Fruit fly (Drosophila melanogaster) whole organism, embryonic: ENCODE measurements around the gene xmas.
A peak's percentile ranks its signal among the peaks of the same experiment; 100 is the strongest.

ENCODE experiments used
- Abd-B ChIP-seq: fragments of 200-800 bp; sonication (Bioruptor generic); optimal IDR thresholded peaks from 2 replicates; lab custom pipeline; 2018; ENCODE audit warnings: missing biosample characterization, mild to moderate bottlenecking, missing genetic modification characterization, moderate library complexity
- Awh ChIP-seq: fragments of 200-800 bp; sonication (Bioruptor generic); IDR thresholded peaks from 2 replicates; pipeline ENCODE4, ENCODE4 v1.3.6; 2022; ENCODE audit warnings: missing biosample characterization, missing genetic modification characterization
- BEAF-32 ChIP-seq: fragments of 200-800 bp; sonication (Bioruptor generic); optimal IDR thresholded peaks from 3 replicates; lab custom pipeline; 2017; ENCODE audit warnings: missing biosample characterization, missing genetic modification characterization, mild to moderate bottlenecking, moderate library complexity, missing genetic modification reagents
- CG10959 ChIP-seq: fragments of 200-800 bp; sonication (Bioruptor generic); IDR thresholded peaks from 2 replicates; pipeline ENCODE4 v1.3.6; 2022; ENCODE audit warnings: missing biosample characterization, missing genetic modification characterization
- CG11696 ChIP-seq: fragments of 200-800 bp; sonication (Bioruptor generic); IDR thresholded peaks from 2 replicates; pipeline ENCODE4 v1.3.6; 2022; ENCODE audit warnings: missing biosample characterization, missing genetic modification characterization
- CG12299 ChIP-seq: fragments of 200-800 bp; sonication (Bioruptor generic); optimal IDR thresholded peaks from 2 replicates; lab custom pipeline; 2018; ENCODE audit warnings: missing biosample characterization, mild to moderate bottlenecking, missing genetic modification characterization
- CG12769 ChIP-seq: fragments of 200-800 bp; sonication (Bioruptor generic); optimal IDR thresholded peaks from 2 replicates; lab custom pipeline; 2019; ENCODE audit warnings: missing biosample characterization, mild to moderate bottlenecking, missing genetic modification characterization, moderate library complexity
- CG13775 ChIP-seq: fragments of 200-800 bp; sonication (Bioruptor generic); optimal IDR thresholded peaks from 3 replicates; lab custom pipeline; 2017; ENCODE audit warnings: missing biosample characterization, mild to moderate bottlenecking, missing genetic modification characterization
- CG14441 ChIP-seq: fragments of 200-800 bp; sonication (Bioruptor generic); IDR thresholded peaks from 2 replicates; pipeline ENCODE4 v1.3.6; 2022; ENCODE audit warnings: missing biosample characterization, missing genetic modification characterization
- CG15601 ChIP-seq: fragments of 200-800 bp; sonication (Bioruptor generic); optimal IDR thresholded peaks from 3 replicates; lab custom pipeline; 2019; ENCODE audit warnings: missing biosample characterization, mild to moderate bottlenecking, missing genetic modification characterization, moderate library complexity
- CG17829 ChIP-seq: fragments of 200-800 bp; optimal IDR thresholded peaks from 2 replicates; lab custom pipeline; 2019; ENCODE audit warnings: missing biosample characterization, mild to moderate bottlenecking, missing genetic modification characterization, moderate library complexity
- CG18619 ChIP-seq: fragments of 200-800 bp; sonication (Bioruptor generic); optimal IDR thresholded peaks from 3 replicates; lab custom pipeline; 2017; ENCODE audit warnings: missing biosample characterization, mild to moderate bottlenecking, missing genetic modification characterization
- CG31388 ChIP-seq: fragments of 200-800 bp; sonication (Bioruptor generic); optimal IDR thresholded peaks from 2 replicates; lab custom pipeline; 2016; ENCODE audit warnings: missing biosample characterization, missing genetic modification characterization
- CG4360 ChIP-seq: fragments of 200-800 bp; sonication (Bioruptor generic); IDR thresholded peaks from 2 replicates; pipeline ENCODE4 v1.3.6; 2022; ENCODE audit warnings: missing biosample characterization, missing genetic modification characterization
- CG4820 ChIP-seq: fragments of 200-800 bp; sonication (Bioruptor generic); optimal IDR thresholded peaks from 3 replicates; lab custom pipeline; 2016; ENCODE audit warnings: missing biosample characterization, missing genetic modification characterization
- CG6765 ChIP-seq: fragments of 200-800 bp; sonication (Bioruptor generic); optimal IDR thresholded peaks from 3 replicates; lab custom pipeline; 2017; ENCODE audit warnings: missing biosample characterization, mild to moderate bottlenecking, missing genetic modification characterization
- CG6813 ChIP-seq: fragments of 200-800 bp; sonication (Bioruptor generic); optimal IDR thresholded peaks from 2 replicates; lab custom pipeline; 2017; ENCODE audit warnings: missing biosample characterization, missing genetic modification characterization, mild to moderate bottlenecking, moderate library complexity, missing genetic modification reagents
- CG9215 ChIP-seq: fragments of 200-800 bp; sonication (Bioruptor generic); IDR thresholded peaks from 2 replicates; pipeline ENCODE4 v1.3.6; 2022; ENCODE audit warnings: missing biosample characterization, missing genetic modification characterization
- D19A ChIP-seq: fragments of 200-800 bp; optimal IDR thresholded peaks from 3 replicates; lab custom pipeline; 2019; ENCODE audit warnings: missing biosample characterization, mild to moderate bottlenecking, missing genetic modification characterization, moderate library complexity
- Dbx ChIP-seq: fragments of 200-800 bp; sonication (Bioruptor generic); IDR thresholded peaks from 3 replicates; pipeline ENCODE4 v1.3.6; 2022; ENCODE audit warnings: missing biosample characterization, missing genetic modification characterization
- Dref ChIP-seq: fragments of 200-800 bp; sonication (Bioruptor generic); IDR thresholded peaks from 2 replicates; pipeline ENCODE4 v1.3.6; 2022; ENCODE audit warnings: missing biosample characterization, missing genetic modification characterization
- E2f1 ChIP-seq: fragments of 200-800 bp; sonication (Bioruptor generic); IDR thresholded peaks from 2 replicates; pipeline ENCODE4 v1.3.6; 2022; ENCODE audit warnings: missing biosample characterization, missing genetic modification characterization
- Ets97D ChIP-seq: fragments of 200-800 bp; sonication (Bioruptor generic); optimal IDR thresholded peaks from 3 replicates; lab custom pipeline; 2016; ENCODE audit warnings: missing biosample characterization, missing genetic modification characterization
- H2.0 ChIP-seq: fragments of 200-800 bp; sonication (Bioruptor generic); IDR thresholded peaks from 2 replicates; pipeline ENCODE4 v1.3.6; 2022; ENCODE audit warnings: missing biosample characterization, missing genetic modification characterization
- Hr39 ChIP-seq: fragments of >200 bp; optimal IDR thresholded peaks from 2 replicates; lab custom pipeline; 2017
- Meics ChIP-seq: fragments of 200-800 bp; sonication (Bioruptor generic); optimal IDR thresholded peaks from 2 replicates; lab custom pipeline; 2017; ENCODE audit warnings: missing biosample characterization, mild to moderate bottlenecking, missing genetic modification characterization
- Ptx1 ChIP-seq: fragments of 200-800 bp; sonication (Bioruptor generic); IDR thresholded peaks from 2 replicates; pipeline ENCODE4 v1.3.6; 2022; ENCODE audit warnings: missing biosample characterization, missing genetic modification characterization
- Rx ChIP-seq: fragments of 200-800 bp; sonication (Bioruptor generic); IDR thresholded peaks from 2 replicates; pipeline ENCODE4 v1.3.6; 2022; ENCODE audit warnings: missing biosample characterization, missing genetic modification characterization
- Sry-δ ChIP-seq: fragments of 200-800 bp; sonication (Bioruptor generic); optimal IDR thresholded peaks from 2 replicates; lab custom pipeline; 2016; ENCODE audit warnings: missing biosample characterization, missing genetic modification characterization
- Xrp1 ChIP-seq: fragments of 200-800 bp; sonication (Bioruptor generic); IDR thresholded peaks from 2 replicates; pipeline ENCODE4 v1.3.6; 2022; ENCODE audit warnings: missing biosample characterization, missing genetic modification characterization
- YL-1 ChIP-seq: fragments of 200-800 bp; sonication (Bioruptor generic); optimal IDR thresholded peaks from 3 replicates; lab custom pipeline; 2017; ENCODE audit warnings: missing biosample characterization, mild to moderate bottlenecking, missing genetic modification characterization
- ase ChIP-seq: fragments of 200-800 bp; sonication (Bioruptor generic); IDR thresholded peaks from 3 replicates; pipeline ENCODE4 v1.3.6; 2022; ENCODE audit warnings: missing biosample characterization, missing genetic modification characterization
- cas ChIP-seq: fragments of 200-800 bp; sonication (Bioruptor generic); IDR thresholded peaks from 2 replicates; pipeline ENCODE4 v1.3.6; 2022; ENCODE audit warnings: missing biosample characterization, missing genetic modification characterization
- danr ChIP-seq: fragments of 200-800 bp; sonication (Bioruptor generic); IDR thresholded peaks from 2 replicates; pipeline ENCODE4 v1.3.6; 2022; ENCODE audit warnings: missing biosample characterization, missing genetic modification characterization
- dpn ChIP-seq, 2 experiments: fragments of 200-800 bp; sonication (Bioruptor generic); optimal IDR thresholded peaks; 3 replicates each; lab custom pipeline; 2016; ENCODE audit warnings: missing biosample characterization in 2 of 2, missing genetic modification characterization in 2 of 2
- dysf ChIP-seq: fragments of 200-800 bp; sonication (Bioruptor generic); IDR thresholded peaks from 3 replicates; pipeline ENCODE4 v1.3.6; 2022; ENCODE audit warnings: missing biosample characterization, missing genetic modification characterization
- ems ChIP-seq: fragments of 200-800 bp; sonication (Bioruptor generic); optimal IDR thresholded peaks from 3 replicates; lab custom pipeline; 2016; ENCODE audit warnings: missing biosample characterization, missing genetic modification characterization
- exex ChIP-seq: fragments of 200-800 bp; sonication (Bioruptor generic); optimal IDR thresholded peaks from 4 replicates; lab custom pipeline; 2018; ENCODE audit warnings: missing biosample characterization, mild to moderate bottlenecking, missing genetic modification characterization, moderate library complexity
- eyg ChIP-seq: fragments of 200-800 bp; sonication (Bioruptor generic); optimal IDR thresholded peaks from 3 replicates; lab custom pipeline; 2016; ENCODE audit warnings: missing biosample characterization, missing genetic modification characterization
- jigr1 ChIP-seq: fragments of 200-800 bp; sonication (Bioruptor generic); IDR thresholded peaks from 3 replicates; pipeline ENCODE4 v1.3.6; 2022; ENCODE audit warnings: missing biosample characterization, missing genetic modification characterization
- lola ChIP-seq, 3 experiments: fragments of >200 bp in 2 of 3; fragments of 200-800 bp in 1 of 3; sonication (Bioruptor generic) in 1 of 3; optimal IDR thresholded peaks; 2 replicates each; lab custom pipeline; 2017 to 2019; ENCODE audit warnings: missing biosample characterization in 3 of 3, missing genetic modification characterization in 3 of 3, mild to moderate bottlenecking in 1 of 3, moderate library complexity in 1 of 3
- nerfin-2 ChIP-seq: fragments of 200-800 bp; sonication (Bioruptor generic); IDR thresholded peaks from 2 replicates; pipeline ENCODE4 v1.3.6; 2022; ENCODE audit warnings: missing biosample characterization, missing genetic modification characterization; ENCODE audit not compliant: partially characterized antibody
- otp ChIP-seq: fragments of 200-800 bp; sonication (Bioruptor generic); IDR thresholded peaks from 3 replicates; pipeline ENCODE4, ENCODE4 v1.3.6; 2022; ENCODE audit warnings: missing biosample characterization, missing genetic modification characterization
- peb ChIP-seq: fragments of 200-800 bp; sonication (Bioruptor generic); IDR thresholded peaks from 2 replicates; pipeline ENCODE4 v1.3.6; 2022; ENCODE audit warnings: missing biosample characterization, missing genetic modification characterization
- pros ChIP-seq: fragments of 200-800 bp; sonication (Bioruptor generic); optimal IDR thresholded peaks from 3 replicates; lab custom pipeline; 2019; ENCODE audit warnings: missing biosample characterization, mild to moderate bottlenecking, missing genetic modification characterization, moderate library complexity
- sens-2 ChIP-seq: fragments of 200-800 bp; sonication (Bioruptor generic); IDR thresholded peaks from 2 replicates; pipeline ENCODE4 v1.3.6; 2022; ENCODE audit warnings: missing biosample characterization, missing genetic modification characterization
- slbo ChIP-seq: fragments of 200-800 bp; sonication (Bioruptor generic); IDR thresholded peaks from 2 replicates; pipeline ENCODE4 v1.3.6; 2022; ENCODE audit warnings: missing biosample characterization, missing genetic modification characterization
- sna ChIP-seq: fragments of 200-800 bp; sonication (Bioruptor generic); IDR thresholded peaks from 2 replicates; pipeline ENCODE4 v1.3.6; 2022; ENCODE audit warnings: missing biosample characterization, missing genetic modification characterization; ENCODE audit not compliant: partially characterized antibody
- ssp ChIP-seq: fragments of 200-800 bp; sonication (Bioruptor generic); IDR thresholded peaks from 2 replicates; pipeline ENCODE4 v1.3.6; 2022; ENCODE audit warnings: missing biosample characterization, missing genetic modification characterization
- unpg ChIP-seq: fragments of 200-800 bp; sonication (Bioruptor generic); optimal IDR thresholded peaks from 3 replicates; lab custom pipeline; 2018; ENCODE audit warnings: missing biosample characterization, mild to moderate bottlenecking, missing genetic modification characterization, moderate library complexity
- usp ChIP-seq: fragments of >200 bp; optimal IDR thresholded peaks from 2 replicates; lab custom pipeline; 2017; ENCODE audit warnings: missing biosample characterization, missing genetic modification characterization
- vvl ChIP-seq: fragments of 200-800 bp; sonication (Bioruptor generic); IDR thresholded peaks from 2 replicates; pipeline ENCODE4 v1.3.6; 2022; ENCODE audit warnings: missing biosample characterization, missing genetic modification characterization

Gene xmas

DNA sequence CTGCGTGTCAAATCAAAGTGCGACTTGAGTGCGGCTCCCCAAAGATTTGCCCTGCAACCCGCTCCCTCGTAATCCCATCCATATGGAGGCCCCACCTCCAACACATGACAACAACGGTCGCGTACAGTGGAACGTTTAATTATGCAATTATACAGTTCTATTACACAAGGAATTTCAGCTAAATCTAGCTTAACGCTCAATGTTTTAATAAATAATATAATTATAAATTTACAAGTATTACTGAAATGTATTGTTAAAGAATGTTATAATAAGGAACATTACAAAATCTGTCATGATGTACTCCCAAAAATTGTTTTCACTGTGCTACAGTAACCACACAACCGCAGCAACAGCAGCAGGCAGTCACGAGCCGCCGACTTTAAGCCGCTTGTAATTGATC lies 15.0 kb upstream of the xmas start (continued):
- TF ChIP-seq CG12769 (tag; lab: Kevin White, UChicago) (no peak), CG13775 (GFP tag; lab: Kevin White, UChicago) (no peak), slbo (no peak), CG11696 (GFP tag; lab: Robert Waterston, UW) (no peak), ssp (GFP tag; lab: Robert Waterston, UW) (0 out of 2 replicates have a peak, but pooled peaks have one; percentile 16), sna (GFP tag; lab: Robert Waterston, UW) (no peak), ems (GFP tag; lab: Kevin White, UChicago) (no peak), D19A (tag; lab: Kevin White, UChicago) (peak; percentile 42), danr (GFP tag; lab: Robert Waterston, UW) (no peak), lola (GFP tag; optimal IDR thresholded peaks at IDR 0.05; lab: Kevin White, UChicago) (peak in 1 of 3 experiments; percentile 2), Rx (GFP tag; lab: Robert Waterston, UW) (peak; percentile 46; the same call in 1 of the 2 replicates), eyg (GFP tag; lab: Kevin White, UChicago) (no peak), E2f1 (GFP tag; lab: Robert Waterston, UW) (0 out of 2 replicates have a peak, but pooled peaks have one; percentile 14), Abd-B (GFP tag; lab: Kevin White, UChicago) (no peak), vvl (GFP tag; lab: Robert Waterston, UW) (peak; percentile 56; the same call in 1 of the 2 replicates), CG6813 (GFP tag; lab: Kevin White, UChicago) (no peak), Xrp1 (peak; percentile 69), CG10959 (GFP tag; lab: Robert Waterston, UW) (no peak), jigr1 (GFP tag; lab: Robert Waterston, UW) (no peak; the same call in 2 of the 3 replicates), CG6765 (GFP tag; lab: Kevin White, UChicago) (no peak), Ptx1 (GFP tag; lab: Robert Waterston, UW) (peak; percentile 35), CG31388 (no peak), ase (no peak), otp (GFP tag; lab: Robert Waterston, UW) (no peak), CG15601 (tag; lab: Kevin White, UChicago) (peak; percentile 40), cas (GFP tag; lab: Robert Waterston, UW) (no peak), CG4820 (GFP tag; lab: Kevin White, UChicago) (no peak), Ets97D (GFP tag; lab: Kevin White, UChicago) (no peak), Awh (GFP tag; lab: Robert Waterston, UW) (peak; percentile 45; the same call in 1 of the 2 replicates), usp (GFP tag; lab: Kevin White, UChicago) (no peak), dysf (GFP tag; lab: Robert Waterston, UW) (peak; percentile 34; the same call in 1 of the 3 replicates), Meics (GFP tag; lab: Kevin White, UChicago) (no peak), pros (GFP tag; lab: Kevin White, UChicago) (no peak), Dref (no peak), BEAF-32 (GFP tag; lab: Kevin White, UChicago) (no peak), CG17829 (tag; lab: Kevin White, UChicago) (no peak), nerfin-2 (GFP tag; lab: Robert Waterston, UW) (no peak), Dbx (GFP tag; lab: Robert Waterston, UW) (no peak), Hr39 (lab: Kevin White, UChicago) (no peak), CG14441 (GFP tag; lab: Robert Waterston, UW) (no peak), sens-2 (GFP tag; lab: Robert Waterston, UW) (no peak), exex (tag; lab: Kevin White, UChicago) (no peak), dpn (GFP tag; optimal IDR thresholded peaks at IDR 0.05; lab: Kevin White, UChicago) (no peak), peb (GFP tag; lab: Robert Waterston, UW) (no peak), CG4360 (GFP tag; lab: Robert Waterston, UW) (no peak), H2.0 (GFP tag; lab: Robert Waterston, UW) (no peak), Sry-δ (GFP tag; lab: Kevin White, UChicago) (no peak), CG9215 (GFP tag; lab: Robert Waterston, UW) (no peak), YL-1 (GFP tag; lab: Kevin White, UChicago) (no peak), CG12299 (tag; lab: Kevin White, UChicago) (no peak), unpg (GFP tag; lab: Kevin White, UChicago) (no peak), CG18619 (GFP tag; lab: Kevin White, UChicago) (no peak)
